Fruit fly (Drosophila melanogaster): ENCODE measurements around the gene Rpp21.

- TF ChIP-seq CG12768 (GFP tag; optimal IDR thresholded peaks at IDR 0.05) (no peak), CG33017 (tag; optimal IDR thresholded peaks at IDR 0.05) (no peak), ovo (GFP tag; optimal IDR thresholded peaks at IDR 0.05) (no peak), bab1 (GFP tag; optimal IDR thresholded peaks at IDR 0.05) (no peak), Clk (GFP tag; optimal IDR thresholded peaks at IDR 0.05) (no peak)
Observed at dm6 chrX:985911-986310, 44.6 kb upstream of the Rpp21 start.
